Worm (Caenorhabditis elegans): ENCODE results near the gene talp-3.

- TF ChIP-seq elt-3 (tag; optimal IDR thresholded peaks at IDR 0.05) (no peak), ztf-11 (tag; optimal IDR thresholded peaks at IDR 0.05) (no peak), mab-5 (tag; optimal IDR thresholded peaks at IDR 0.05) (no peak), mep-1 (tag; optimal IDR thresholded peaks at IDR 0.05) (no peak)
Observed at ce11 chrIV:14614176-14614740, 38.9 kb downstream of the talp-3 start.

Measured in whole organism, mixed stage, embryonic.